Fruit fly (Drosophila melanogaster): ENCODE data around the gene CG9281.

Gene CG9281

dm6 chrX:15733995-15734394 lies 23.7 kb upstream of the CG9281 start, which contains the start of the genes CG12379 and MagR (continued):
- peak; percentile 68 for TF ChIP-seq gro (GFP tag; optimal IDR thresholded peaks at IDR 0.05)
- TF ChIP-seq Dip2 (GFP tag; IDR thresholded peaks at IDR 0.05): no peak
- TF ChIP-seq Antp (GFP tag; optimal IDR thresholded peaks at IDR 0.05): peak; percentile 51
- peak; percentile 74 for TF ChIP-seq phol (tag; optimal IDR thresholded peaks at IDR 0.05)
- TF ChIP-seq CG9876 (GFP tag; optimal IDR thresholded peaks at IDR 0.05): peak; percentile 47
- no peak for TF ChIP-seq gce (GFP tag; IDR thresholded peaks at IDR 0.05)
- TF ChIP-seq CG9609 (GFP tag; optimal IDR thresholded peaks at IDR 0.05): peak; percentile 31
- TF ChIP-seq jumu (GFP tag; optimal IDR thresholded peaks at IDR 0.05): peak; percentile 52
- no peak for TF ChIP-seq stwl (tag; optimal IDR thresholded peaks at IDR 0.05)
- TF ChIP-seq ara (GFP tag; IDR thresholded peaks at IDR 0.05): 0 out of 2 replicates have a peak, but pooled peaks have one; percentile 38
- peak; percentile 24 for TF ChIP-seq mirr (GFP tag; optimal IDR thresholded peaks at IDR 0.05)
- TF ChIP-seq CG11093 (GFP tag; IDR thresholded peaks at IDR 0.05): no peak
- no peak for TF ChIP-seq CG4707 (GFP tag; optimal IDR thresholded peaks at IDR 0.05)
- TF ChIP-seq CoRest (tag; optimal IDR thresholded peaks at IDR 0.05): peak; percentile 78
- no peak for TF ChIP-seq salm (tag; optimal IDR thresholded peaks at IDR 0.05)
- peak; percentile 53 for TF ChIP-seq Ptx1 (GFP tag; IDR thresholded peaks at IDR 0.05)
- no peak for TF ChIP-seq Lpt (GFP tag; optimal IDR thresholded peaks at IDR 0.05)
- no peak for TF ChIP-seq CG12071 (GFP tag; optimal IDR thresholded peaks at IDR 0.05)
- TF ChIP-seq sna (GFP tag; IDR thresholded peaks at IDR 0.05; ENCODE audit: partially characterized antibody): peak; percentile 66; the same call in 1 of the 2 replicates
- peak; percentile 91 for TF ChIP-seq BEAF-32 (GFP tag; optimal IDR thresholded peaks at IDR 0.05)
- TF ChIP-seq CG9797 (GFP tag; optimal IDR thresholded peaks at IDR 0.05): no peak
- peak; percentile 62 for TF ChIP-seq Side (GFP tag; optimal IDR thresholded peaks at IDR 0.05)
- TF ChIP-seq E2f1 (GFP tag; IDR thresholded peaks at IDR 0.05): peak; percentile 32; the same call in 1 of the 2 replicates
- peak; percentile 49; the same call in 1 of the 2 replicates for TF ChIP-seq CG31224 (GFP tag; IDR thresholded peaks at IDR 0.05)
- TF ChIP-seq Doc3 (GFP tag; IDR thresholded peaks at IDR 0.05; ENCODE audit: partially characterized antibody): peak; percentile 78
- peak; percentile 9 for TF ChIP-seq CG12744 (GFP tag; optimal IDR thresholded peaks at IDR 0.05)
- no peak for TF ChIP-seq CG10209 (GFP tag; optimal IDR thresholded peaks at IDR 0.05)
- peak; percentile 78 for TF ChIP-seq amos (GFP tag; IDR thresholded peaks at IDR 0.05; ENCODE audit: partially characterized antibody)
- TF ChIP-seq CG5245 (GFP tag; optimal IDR thresholded peaks at IDR 0.05): no peak
- no peak for TF ChIP-seq cg (GFP tag; optimal IDR thresholded peaks at IDR 0.05)
- TF ChIP-seq CG8359 (GFP tag; optimal IDR thresholded peaks at IDR 0.05; ENCODE audit: borderline replicate concordance): no peak
- TF ChIP-seq Camta (GFP tag; optimal IDR thresholded peaks at IDR 0.05): peak; percentile 55
- TF ChIP-seq CG17186 (GFP tag; optimal IDR thresholded peaks at IDR 0.05): peak; percentile 7
- TF ChIP-seq Mes4 (GFP tag; optimal IDR thresholded peaks at IDR 0.05): peak; percentile 25
- peak; percentile 58 for TF ChIP-seq Sin3A (optimal IDR thresholded peaks at IDR 0.05)
- peak; percentile 98 for TF ChIP-seq Neu2 (GFP tag; optimal IDR thresholded peaks at IDR 0.05; ENCODE audit: borderline replicate concordance)
- no peak for TF ChIP-seq CG12769 (tag; optimal IDR thresholded peaks at IDR 0.05)
- TF ChIP-seq grau (tag; optimal IDR thresholded peaks at IDR 0.05): peak; percentile 70
- TF ChIP-seq CG6791 (GFP tag; IDR thresholded peaks at IDR 0.05; ENCODE audit: partially characterized antibody): peak; percentile 67; the same call in 2 of the 3 replicates
- TF ChIP-seq sisA (GFP tag; IDR thresholded peaks at IDR 0.05): peak; percentile 58
- TF ChIP-seq Deaf1 (tag; optimal IDR thresholded peaks at IDR 0.05): peak; percentile 30
- no peak for TF ChIP-seq Hr78 (GFP tag; optimal IDR thresholded peaks at IDR 0.05)
- peak; percentile 29 for TF ChIP-seq schlank (tag; optimal IDR thresholded peaks at IDR 0.05)
- no peak for TF ChIP-seq HLH3B (GFP tag; IDR thresholded peaks at IDR 0.05)
- no peak for TF ChIP-seq CG10543 (GFP tag; optimal IDR thresholded peaks at IDR 0.05)
- TF ChIP-seq inv (GFP tag; IDR thresholded peaks at IDR 0.05; ENCODE audit: partially characterized antibody): peak; percentile 78
- TF ChIP-seq pb (GFP tag; optimal IDR thresholded peaks at IDR 0.05): no peak
- peak; percentile 40; the same call in 1 of the 2 replicates for TF ChIP-seq CG7372 (GFP tag; IDR thresholded peaks at IDR 0.05)
- no peak for TF ChIP-seq dimm (GFP tag; IDR thresholded peaks at IDR 0.05)
- peak; percentile 46 for TF ChIP-seq CG12104 (GFP tag; optimal IDR thresholded peaks at IDR 0.05)
- TF ChIP-seq mam (GFP tag; optimal IDR thresholded peaks at IDR 0.05): peak; percentile 72

Data from whole organism, embryonic.